Fruit fly (Drosophila melanogaster) whole organism, prepupa: ENCODE data around the gene CG7810.

Source experiments
- Blimp-1 ChIP-seq: fragments of 200-800 bp; sonication (Bioruptor generic); optimal IDR thresholded peaks from 3 replicates; lab custom pipeline; 2017; ENCODE audit warnings: missing biosample characterization, missing genetic modification characterization, mild to moderate bottlenecking, moderate library complexity, missing genetic modification reagents
- CG10631 ChIP-seq: fragments of 200-800 bp; sonication (Bioruptor generic); optimal IDR thresholded peaks from 2 replicates; lab custom pipeline; 2016; ENCODE audit warnings: missing biosample characterization, missing genetic modification characterization
- CG11294 ChIP-seq: fragments of 200-800 bp; sonication (Bioruptor generic); IDR thresholded peaks from 2 replicates; pipeline ENCODE4 v1.3.6; 2022; ENCODE audit warnings: missing biosample characterization, missing genetic modification characterization
- CG11762 ChIP-seq: fragments of 200-800 bp; sonication (Bioruptor generic); optimal IDR thresholded peaks from 3 replicates; lab custom pipeline; 2016; ENCODE audit warnings: missing biosample characterization, missing genetic modification characterization; ENCODE audit not compliant: insufficient read depth
- CG15336 ChIP-seq: fragments of 200-800 bp; sonication (Bioruptor generic); IDR thresholded peaks from 2 replicates; pipeline ENCODE4 v1.3.6; 2022; ENCODE audit warnings: missing biosample characterization, missing genetic modification characterization
- CG1621 ChIP-seq: fragments of 200-800 bp; sonication (Bioruptor generic); optimal IDR thresholded peaks from 3 replicates; lab custom pipeline; 2018; ENCODE audit warnings: missing biosample characterization, mild to moderate bottlenecking, missing genetic modification characterization
- CG3032 ChIP-seq: fragments of 200-800 bp; optimal IDR thresholded peaks from 2 replicates; lab custom pipeline; 2019; ENCODE audit warnings: missing biosample characterization, mild to moderate bottlenecking, missing genetic modification characterization, moderate library complexity
- CG31627 ChIP-seq: fragments of 200-800 bp; sonication (Bioruptor generic); optimal IDR thresholded peaks from 3 replicates; lab custom pipeline; 2016; ENCODE audit warnings: missing biosample characterization, missing genetic modification characterization
- CG34406 ChIP-seq: fragments of 200-800 bp; sonication (Bioruptor generic); optimal IDR thresholded peaks from 3 replicates; lab custom pipeline; 2016; ENCODE audit warnings: missing biosample characterization, missing genetic modification characterization
- CG3919 ChIP-seq: fragments of 200-800 bp; sonication (Bioruptor generic); optimal IDR thresholded peaks from 3 replicates; lab custom pipeline; 2016; ENCODE audit warnings: missing biosample characterization, missing genetic modification characterization
- CG6163 ChIP-seq: fragments of 200-800 bp; sonication (Bioruptor generic); IDR thresholded peaks from 3 replicates; pipeline ENCODE4 v1.3.6; 2022; ENCODE audit warnings: missing biosample characterization, missing genetic modification characterization
- CG6792 ChIP-seq: fragments of 200-800 bp; sonication (Bioruptor generic); optimal IDR thresholded peaks from 3 replicates; lab custom pipeline; 2016; ENCODE audit warnings: missing biosample characterization, missing genetic modification characterization
- CG6854 ChIP-seq: fragments of 200-800 bp; sonication (Bioruptor generic); optimal IDR thresholded peaks from 2 replicates; lab custom pipeline; 2017; ENCODE audit warnings: missing biosample characterization, mild to moderate bottlenecking, missing genetic modification characterization
- CG8119 ChIP-seq: fragments of 200-800 bp; sonication (Bioruptor generic); IDR thresholded peaks from 3 replicates; pipeline ENCODE4 v1.3.6; 2022; ENCODE audit warnings: missing biosample characterization, missing genetic modification characterization
- CG8319 ChIP-seq: fragments of 200-800 bp; sonication (Bioruptor generic); optimal IDR thresholded peaks from 3 replicates; lab custom pipeline; 2016; ENCODE audit warnings: missing biosample characterization, missing genetic modification characterization
- CG8632 ChIP-seq: fragments of 200-800 bp; sonication (Bioruptor generic); optimal IDR thresholded peaks from 3 replicates; lab custom pipeline; 2016; ENCODE audit warnings: missing biosample characterization, missing genetic modification characterization
- CG9139 ChIP-seq: fragments of 200-800 bp; sonication (Bioruptor generic); optimal IDR thresholded peaks from 3 replicates; lab custom pipeline; 2017; ENCODE audit warnings: missing biosample characterization, mild to moderate bottlenecking, missing genetic modification characterization
- Eip78C ChIP-seq: fragments of 200-800 bp; sonication (Bioruptor generic); peaks from one replicate; lab custom pipeline; 2016; ENCODE audit warnings: missing biosample characterization, missing genetic modification characterization
- Eip93F ChIP-seq: fragments of 200-800 bp; sonication (Bioruptor generic); optimal IDR thresholded peaks from 2 replicates; lab custom pipeline; 2016; ENCODE audit warnings: missing biosample characterization, mild to moderate bottlenecking, missing genetic modification characterization
- Ets96B ChIP-seq: fragments of 200-800 bp; optimal IDR thresholded peaks from 2 replicates; lab custom pipeline; 2019; ENCODE audit warnings: missing biosample characterization, mild to moderate bottlenecking, missing genetic modification characterization, moderate library complexity
- Gug ChIP-seq: fragments of 200-800 bp; sonication (Bioruptor generic); IDR thresholded peaks from 2 replicates; pipeline ENCODE4 v1.3.6; 2022; ENCODE audit warnings: missing biosample characterization, missing genetic modification characterization
- Hr38 ChIP-seq: sonication (Bioruptor generic); optimal IDR thresholded peaks from 2 replicates; lab custom pipeline; 2016; ENCODE audit warnings: missing biosample characterization, missing genetic modification characterization
- Hr39 ChIP-seq: fragments of 200-800 bp; sonication (Bioruptor generic); optimal IDR thresholded peaks from 2 replicates; lab custom pipeline; 2016; ENCODE audit warnings: missing biosample characterization, missing genetic modification characterization
- Hr4 ChIP-seq: fragments of 200-800 bp; sonication (Bioruptor generic); optimal IDR thresholded peaks from 3 replicates; lab custom pipeline; 2016; ENCODE audit warnings: missing biosample characterization, missing genetic modification characterization
- Lpt ChIP-seq: fragments of 200-800 bp; sonication (Bioruptor generic); optimal IDR thresholded peaks from 3 replicates; lab custom pipeline; 2016; ENCODE audit warnings: missing biosample characterization, missing genetic modification characterization
- Met ChIP-seq: fragments of 200-800 bp; sonication (Bioruptor generic); optimal IDR thresholded peaks from 3 replicates; lab custom pipeline; 2016; ENCODE audit warnings: missing biosample characterization, missing genetic modification characterization
- OdsH ChIP-seq: fragments of 200-800 bp; sonication (Bioruptor generic); optimal IDR thresholded peaks from 3 replicates; lab custom pipeline; 2016; ENCODE audit warnings: missing biosample characterization, missing genetic modification characterization
- Sox14 ChIP-seq: fragments of 200-800 bp; sonication (Bioruptor generic); optimal IDR thresholded peaks from 3 replicates; lab custom pipeline; 2016; ENCODE audit warnings: missing biosample characterization, missing genetic modification characterization
- Sox15 ChIP-seq: fragments of 200-800 bp; sonication (Bioruptor generic); optimal IDR thresholded peaks from 3 replicates; lab custom pipeline; 2016; ENCODE audit warnings: missing biosample characterization, missing genetic modification characterization
- achi ChIP-seq: fragments of 200-800 bp; sonication (Bioruptor generic); optimal IDR thresholded peaks from 3 replicates; lab custom pipeline; 2016; ENCODE audit warnings: missing biosample characterization, missing genetic modification characterization
- acj6 ChIP-seq: fragments of 200-800 bp; sonication (Bioruptor generic); optimal IDR thresholded peaks from 3 replicates; lab custom pipeline; 2016; ENCODE audit warnings: missing biosample characterization, missing genetic modification characterization
- cyc ChIP-seq: fragments of 200-800 bp; sonication (Bioruptor generic); optimal IDR thresholded peaks from 3 replicates; lab custom pipeline; 2016; ENCODE audit warnings: missing biosample characterization, missing genetic modification characterization
- dsx ChIP-seq: fragments of 200-800 bp; optimal IDR thresholded peaks from 3 replicates; lab custom pipeline; 2019; ENCODE audit warnings: missing biosample characterization, mild to moderate bottlenecking, missing genetic modification characterization, moderate library complexity; ENCODE audit not compliant: poor library complexity, severe bottlenecking
- eg ChIP-seq: fragments of 200-800 bp; sonication (Bioruptor generic); IDR thresholded peaks from 3 replicates; pipeline ENCODE4 v1.3.6; 2022; ENCODE audit warnings: missing biosample characterization, missing genetic modification characterization
- esn ChIP-seq: fragments of 200-800 bp; sonication (Bioruptor generic); optimal IDR thresholded peaks from 2 replicates; lab custom pipeline; 2016; ENCODE audit warnings: missing biosample characterization, mild to moderate bottlenecking, missing genetic modification characterization, moderate library complexity
- fd59A ChIP-seq: fragments of 200-800 bp; sonication (Bioruptor generic); optimal IDR thresholded peaks from 2 replicates; lab custom pipeline; 2017; ENCODE audit warnings: missing biosample characterization, mild to moderate bottlenecking, missing genetic modification characterization, missing genetic modification reagents
- fkh ChIP-seq: fragments of 200-800 bp; sonication (Bioruptor generic); optimal IDR thresholded peaks from 3 replicates; lab custom pipeline; 2017; ENCODE audit warnings: missing biosample characterization, mild to moderate bottlenecking, missing genetic modification characterization, moderate library complexity
- lz ChIP-seq: fragments of 200-800 bp; sonication (Bioruptor generic); optimal IDR thresholded peaks from 3 replicates; lab custom pipeline; 2016; ENCODE audit warnings: missing biosample characterization, missing genetic modification characterization
- net ChIP-seq: fragments of 200-800 bp; sonication (Bioruptor generic); optimal IDR thresholded peaks from 3 replicates; lab custom pipeline; 2016; ENCODE audit warnings: missing biosample characterization, missing genetic modification characterization
- pdm3 ChIP-seq: fragments of 200-800 bp; sonication (Bioruptor generic); optimal IDR thresholded peaks from 3 replicates; lab custom pipeline; 2016; ENCODE audit warnings: missing biosample characterization, missing genetic modification characterization
- salr ChIP-seq, 2 experiments: fragments of 200-800 bp; sonication (Bioruptor generic); optimal IDR thresholded peaks; 3 replicates each; lab custom pipeline; 2016 to 2018; ENCODE audit warnings: missing biosample characterization in 2 of 2, missing genetic modification characterization in 2 of 2, mild to moderate bottlenecking in 1 of 2
- svp ChIP-seq: fragments of 200-800 bp; sonication (Bioruptor generic); peaks from one replicate; lab custom pipeline; 2016; ENCODE audit warnings: missing biosample characterization, missing genetic modification characterization
- topi ChIP-seq: fragments of 200-800 bp; sonication (Bioruptor generic); optimal IDR thresholded peaks from 3 replicates; lab custom pipeline; 2016; ENCODE audit warnings: missing biosample characterization, missing genetic modification characterization
- vri ChIP-seq: fragments of 200-800 bp; sonication (Bioruptor generic); optimal IDR thresholded peaks from 3 replicates; lab custom pipeline; 2016; ENCODE audit warnings: missing biosample characterization, mild to moderate bottlenecking, missing genetic modification characterization

Gene CG7810

dm6 chr2L:8311091-8311490 is at the start of gene CG7810, which contains the start of gene CG7806:
CG7810 (minus strand) TSS chr2L:8311195.
CG7806 (plus strand) TSS chr2L:8311399.
- TF ChIP-seq CG6792 (GFP tag; lab: Kevin White, UChicago) (peak; percentile 90), acj6 (GFP tag; lab: Kevin White, UChicago) (peak; percentile 91), Met (no peak), Sox15 (GFP tag; lab: Kevin White, UChicago) (peak; percentile 69), CG6854 (GFP tag; lab: Kevin White, UChicago) (peak; percentile 75), Eip78C (GFP tag; lab: Kevin White, UChicago) (peak; percentile 97), CG11294 (GFP tag; lab: Robert Waterston, UW) (peak; percentile 81; the same call in 1 of the 2 replicates), fd59A (peak; percentile 73), Blimp-1 (GFP tag; lab: Kevin White, UChicago) (peak; percentile 55), CG3919 (GFP tag; lab: Kevin White, UChicago) (no peak), salr (GFP tag; optimal IDR thresholded peaks at IDR 0.05; lab: Kevin White, UChicago) (peak in 1 of 2 experiments; percentile 54), CG10631 (GFP tag; lab: Kevin White, UChicago) (peak; percentile 92), vri (GFP tag; lab: Kevin White, UChicago) (no peak), net (no peak), CG8319 (peak; percentile 85), Sox14 (GFP tag; lab: Kevin White, UChicago) (peak; percentile 94), fkh (GFP tag; lab: Kevin White, UChicago) (peak; percentile 95), CG15336 (GFP tag; lab: Robert Waterston, UW) (peak; percentile 96), eg (GFP tag; lab: Robert Waterston, UW) (no peak; the same call in 1 of the 3 replicates), Hr39 (peak; percentile 91), pdm3 (GFP tag; lab: Kevin White, UChicago) (no peak), CG8119 (peak; percentile 94), svp (GFP tag; lab: Kevin White, UChicago) (no peak), topi (GFP tag; lab: Kevin White, UChicago) (peak; percentile 89), lz (GFP tag; lab: Kevin White, UChicago) (peak; percentile 92), esn (GFP tag; lab: Kevin White, UChicago) (peak; percentile 95), Hr4 (GFP tag; lab: Kevin White, UChicago) (no peak), CG11762 (GFP tag; lab: Kevin White, UChicago) (peak; percentile 82), CG8632 (GFP tag; lab: Kevin White, UChicago) (peak; percentile 89), CG1621 (tag; lab: Kevin White, UChicago) (peak; percentile 79), CG34406 (GFP tag; lab: Kevin White, UChicago) (peak; percentile 93), Gug (GFP tag; lab: Robert Waterston, UW) (peak; percentile 88), Eip93F (GFP tag; lab: Kevin White, UChicago) (no peak), CG3032 (peak; percentile 82), Ets96B (tag; lab: Kevin White, UChicago) (peak; percentile 86), cyc (peak; percentile 84), achi (GFP tag; lab: Kevin White, UChicago) (peak; percentile 97), Hr38 (peak; percentile 37), dsx (GFP tag; lab: Kevin White, UChicago) (peak; percentile 85), CG6163 (GFP tag; lab: Robert Waterston, UW) (peak; percentile 96), CG9139 (GFP tag; lab: Kevin White, UChicago) (no peak), CG31627 (GFP tag; lab: Kevin White, UChicago) (peak; percentile 94), OdsH (GFP tag; lab: Kevin White, UChicago) (peak; percentile 90), Lpt (GFP tag; lab: Kevin White, UChicago) (peak; percentile 80)
